Fruit fly (Drosophila melanogaster): ENCODE results near the gene CG11970.
A peak's percentile ranks its signal among the peaks of the same experiment; 100 is the strongest.

The CG11970 gene

dm6 chr3R:8947757-8948428, 36.6 kb upstream of the CG11970 start (continued):
- TF ChIP-seq Gug (GFP tag; IDR thresholded peaks at IDR 0.05) (no peak), Hr38 (GFP tag; optimal IDR thresholded peaks at IDR 0.05) (no peak), Sox14 (GFP tag; optimal IDR thresholded peaks at IDR 0.05) (no peak), CG1621 (tag; optimal IDR thresholded peaks at IDR 0.05) (no peak), CG6163 (GFP tag; IDR thresholded peaks at IDR 0.05) (0 out of 3 replicates have a peak, but pooled peaks have one; percentile 19), dac (GFP tag; optimal IDR thresholded peaks at IDR 0.05) (no peak), Eip75B (GFP tag; optimal IDR thresholded peaks at IDR 0.05) (no peak), CG8119 (GFP tag; IDR thresholded peaks at IDR 0.05) (peak; percentile 81; the same call in 2 of the 3 replicates), CG8632 (GFP tag; optimal IDR thresholded peaks at IDR 0.05) (no peak), CG11902 (GFP tag; optimal IDR thresholded peaks at IDR 0.05) (no peak), dsx (GFP tag; optimal IDR thresholded peaks at IDR 0.05; ENCODE audit: poor library complexity, severe bottlenecking) (peak; percentile 24), CG3919 (GFP tag; optimal IDR thresholded peaks at IDR 0.05) (peak; percentile 7), vri (GFP tag; optimal IDR thresholded peaks at IDR 0.05) (no peak), Eip93F (GFP tag; optimal IDR thresholded peaks at IDR 0.05) (no peak), lz (GFP tag; optimal IDR thresholded peaks at IDR 0.05) (no peak), fkh (GFP tag; optimal IDR thresholded peaks at IDR 0.05) (no peak), Lpt (GFP tag; optimal IDR thresholded peaks at IDR 0.05) (peak; percentile 35), CG3032 (tag; optimal IDR thresholded peaks at IDR 0.05) (peak; percentile 11), CG10631 (GFP tag; optimal IDR thresholded peaks at IDR 0.05) (peak; percentile 2), acj6 (GFP tag; optimal IDR thresholded peaks at IDR 0.05) (no peak), Smox (GFP tag; optimal IDR thresholded peaks at IDR 0.05) (no peak), Sox102F (GFP tag; optimal IDR thresholded peaks at IDR 0.05) (no peak)

DNA sequence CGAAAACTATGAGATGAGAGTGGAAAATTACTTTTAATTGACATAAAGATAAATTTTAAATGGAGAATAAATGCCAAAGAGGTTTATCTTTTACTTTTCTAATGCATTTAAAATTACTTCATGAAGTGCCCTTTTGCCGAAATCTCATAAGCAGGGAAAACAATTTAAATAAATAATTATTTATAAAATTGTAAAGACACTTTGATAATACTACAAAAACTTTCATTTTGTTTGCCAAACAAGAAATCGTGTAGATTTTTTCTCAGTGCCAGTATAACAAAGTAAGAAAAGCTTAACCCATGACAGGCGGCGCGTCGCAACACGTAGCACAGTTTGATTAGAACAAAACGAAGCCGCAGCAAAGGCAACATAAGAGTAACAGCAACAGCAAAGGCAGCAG, 35.7 kb upstream of the CG11970 start:
- no peak for TF ChIP-seq CG3032 (tag; optimal IDR thresholded peaks at IDR 0.05)
- TF ChIP-seq topi (GFP tag; optimal IDR thresholded peaks at IDR 0.05) = no peak
- TF ChIP-seq CG3919 (GFP tag; optimal IDR thresholded peaks at IDR 0.05) = peak; percentile 12
- no peak for TF ChIP-seq fkh (GFP tag; optimal IDR thresholded peaks at IDR 0.05)
- no peak for TF ChIP-seq Lpt (GFP tag; optimal IDR thresholded peaks at IDR 0.05)
- no peak for TF ChIP-seq svp (GFP tag)
- peak; percentile 7 for TF ChIP-seq CG4318 (GFP tag; optimal IDR thresholded peaks at IDR 0.05)
- no peak for TF ChIP-seq CG8632 (GFP tag; optimal IDR thresholded peaks at IDR 0.05)
- no peak for TF ChIP-seq Smox (GFP tag; optimal IDR thresholded peaks at IDR 0.05)
- no peak for TF ChIP-seq ss (GFP tag; optimal IDR thresholded peaks at IDR 0.05)
- peak; percentile 61 for TF ChIP-seq Eip78C (GFP tag)
- peak; percentile 8 for TF ChIP-seq OdsH (GFP tag; optimal IDR thresholded peaks at IDR 0.05)
- TF ChIP-seq CG15336 (GFP tag; IDR thresholded peaks at IDR 0.05) = 0 out of 2 replicates have a peak, but pooled peaks have one; percentile 10
- 0 out of 3 replicates have a peak, but pooled peaks have one; percentile 45 for TF ChIP-seq CG6163 (GFP tag; IDR thresholded peaks at IDR 0.05)
- TF ChIP-seq CG32006 (GFP tag; optimal IDR thresholded peaks at IDR 0.05) = peak; percentile 52
- TF ChIP-seq CG8319 (GFP tag; optimal IDR thresholded peaks at IDR 0.05) = no peak
- no peak for TF ChIP-seq Gug (GFP tag; IDR thresholded peaks at IDR 0.05)

DNA sequence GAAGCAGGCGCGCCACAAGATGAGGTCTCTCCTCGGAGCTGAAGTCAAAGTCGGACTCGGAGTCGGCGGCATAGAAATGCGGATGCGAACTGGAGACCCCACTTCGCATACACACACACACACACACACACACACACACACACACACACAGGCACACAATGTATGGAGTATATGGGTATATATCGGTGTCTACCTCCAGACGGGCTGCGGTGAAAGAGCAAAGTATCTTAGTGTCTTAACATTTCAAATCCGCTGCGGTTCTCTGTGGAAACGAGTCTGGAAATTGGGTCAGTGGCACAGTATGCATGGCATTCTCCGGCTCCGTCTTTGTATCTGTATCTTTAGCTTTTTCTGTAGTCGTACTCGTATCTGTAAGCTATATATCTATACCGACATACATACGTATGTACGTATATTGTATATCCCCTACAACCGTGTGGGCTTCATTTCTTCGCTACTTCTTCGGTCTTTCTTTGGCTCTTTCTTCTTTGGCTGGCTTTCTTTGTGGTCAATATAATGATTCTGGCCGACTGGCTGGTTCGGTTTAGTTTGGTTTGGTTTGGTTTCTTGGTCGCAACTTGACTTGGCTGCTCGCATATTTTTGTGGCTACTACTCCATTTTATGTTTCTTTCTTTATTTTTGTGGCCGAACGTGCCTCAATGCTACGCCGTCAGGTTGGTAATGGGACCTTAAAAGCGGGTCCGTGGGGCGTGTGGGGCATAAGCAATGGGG, 35.0 kb upstream of the CG11970 start:
- TF ChIP-seq CG8119 (GFP tag; IDR thresholded peaks at IDR 0.05) (no peak), CG6163 (GFP tag; IDR thresholded peaks at IDR 0.05) (0 out of 3 replicates have a peak, but pooled peaks have one; percentile 15), CG8319 (GFP tag; optimal IDR thresholded peaks at IDR 0.05) (peak; percentile 53), CG6854 (GFP tag; optimal IDR thresholded peaks at IDR 0.05) (peak; percentile 6), Sox102F (GFP tag; optimal IDR thresholded peaks at IDR 0.05) (no peak), Eip75B (GFP tag; optimal IDR thresholded peaks at IDR 0.05) (peak; percentile 73), svp (GFP tag) (peak; percentile 35), CG1621 (tag; optimal IDR thresholded peaks at IDR 0.05) (no peak), dsx (GFP tag; optimal IDR thresholded peaks at IDR 0.05; ENCODE audit: poor library complexity, severe bottlenecking) (peak; percentile 73)
